Worm (Caenorhabditis elegans) whole organism, young adult: ENCODE measurements around the gene EEED8.13.
A peak's percentile ranks its signal among the peaks of the same experiment; 100 is the strongest.

Experiments
- Y56A3A.18 ChIP-seq: fragments of 200-800 bp; sonication (Bioruptor generic); IDR thresholded peaks from 2 replicates; pipeline ENCODE4 v1.3.6; 2022; ENCODE audit warnings: missing genetic modification reagents, missing genetic modification characterization, missing compliant biosample characterization
- bed-2 ChIP-seq: fragments of 200-800 bp; sonication (Bioruptor generic); IDR thresholded peaks from 2 replicates; pipeline ENCODE4 v1.3.6; 2022; ENCODE audit warnings: missing genetic modification reagents, missing genetic modification characterization, missing compliant biosample characterization
- die-1 ChIP-seq: sonication (generic microtip); optimal IDR thresholded peaks from 2 replicates; lab custom pipeline; 2016; ENCODE audit warnings: missing genotype, mild to moderate bottlenecking, missing genetic modification characterization, missing compliant biosample characterization
- egl-18 ChIP-seq: fragments of 200-800 bp; sonication (Bioruptor generic); IDR thresholded peaks from 2 replicates; pipeline ENCODE4 v1.3.6; 2022; ENCODE audit warnings: missing genetic modification reagents, missing genetic modification characterization, missing compliant biosample characterization
- lsl-1 ChIP-seq: fragments of 200-800 bp; sonication (Bioruptor generic); optimal IDR thresholded peaks from 2 replicates; lab custom pipeline; 2018; ENCODE audit warnings: mild to moderate bottlenecking, missing genetic modification characterization, moderate library complexity, missing compliant biosample characterization
- nfya-1 ChIP-seq: sonication (generic microtip); optimal IDR thresholded peaks from 2 replicates; lab custom pipeline; 2017; ENCODE audit warnings: antibody characterized with exemption, missing compliant biosample characterization, missing genetic modification characterization, borderline replicate concordance; ENCODE audit not compliant: insufficient read depth
- pha-4 ChIP-seq: fragments of 150-350 bp; sonication (generic microtip); optimal IDR thresholded peaks from 2 replicates; lab custom pipeline; 2014; ENCODE audit warnings: missing biosample characterization, missing genetic modification reagents, missing genetic modification characterization
- rec-8 ChIP-seq, 2 experiments: sonication (generic microtip); optimal IDR thresholded peaks; 2 replicates each; lab custom pipeline; 2016; ENCODE audit warnings: mild to moderate bottlenecking in 2 of 2, missing genetic modification characterization in 2 of 2, missing genetic modification reagents in 2 of 2, missing genotype in 2 of 2, missing biosample characterization in 1 of 2, missing compliant biosample characterization in 1 of 2, moderate library complexity in 1 of 2
- rpc-1 ChIP-seq, 2 experiments: fragments of 150-350 bp in 1 of 2; sonication (generic microtip) in 1 of 2; optimal IDR thresholded peaks; 2 replicates each; lab custom pipeline; 2014 to 2018; ENCODE audit warnings: missing biosample characterization in 1 of 2, missing genetic modification characterization in 1 of 2, missing genetic modification reagents in 1 of 2, missing genotype in 1 of 2
- tlf-1 ChIP-seq: fragments of 200-800 bp; sonication (Bioruptor generic); optimal IDR thresholded peaks from 2 replicates; lab custom pipeline; 2018; ENCODE audit warnings: mild to moderate bottlenecking, missing genetic modification characterization, missing compliant biosample characterization
- ztf-3 ChIP-seq: fragments of 200-800 bp; sonication (Bioruptor generic); optimal IDR thresholded peaks from 2 replicates; lab custom pipeline; 2018; ENCODE audit warnings: mild to moderate bottlenecking, missing genetic modification characterization, missing compliant biosample characterization

ce11 chrII:5373275-5374047, 38.9 kb downstream of the EEED8.13 start, which contains the start of the genes agt-2 and F09E5.3:
- peak; percentile 40 for TF ChIP-seq tlf-1
- TF ChIP-seq Y56A3A.18 (GFP tag; lab: Robert Waterston, UW), result no peak
- no peak for TF ChIP-seq rpc-1 (optimal IDR thresholded peaks at IDR 0.05; lab: Kevin White, UChicago)
- no peak for TF ChIP-seq rpc-1 (tag; optimal IDR thresholded peaks at IDR 0.05; lab: Kevin White, UChicago)
- TF ChIP-seq egl-18 (GFP tag; lab: Robert Waterston, UW), result no peak
- peak; percentile 71 for TF ChIP-seq lsl-1 (GFP tag; lab: Kevin White, UChicago)
- TF ChIP-seq pha-4 (tag; lab: Kevin White, UChicago), result peak; percentile 61
- no peak for TF ChIP-seq nfya-1
- no peak for TF ChIP-seq rec-8 (tag; optimal IDR thresholded peaks at IDR 0.05; lab: Kevin White, UChicago)
- TF ChIP-seq die-1, result no peak
- no peak for TF ChIP-seq ztf-3 (GFP tag; lab: Kevin White, UChicago)
- no peak for TF ChIP-seq bed-2 (GFP tag; lab: Robert Waterston, UW)
